Fruit fly (Drosophila melanogaster): ENCODE results near the gene alphaTub85E.

The alphaTub85E gene

DNA sequence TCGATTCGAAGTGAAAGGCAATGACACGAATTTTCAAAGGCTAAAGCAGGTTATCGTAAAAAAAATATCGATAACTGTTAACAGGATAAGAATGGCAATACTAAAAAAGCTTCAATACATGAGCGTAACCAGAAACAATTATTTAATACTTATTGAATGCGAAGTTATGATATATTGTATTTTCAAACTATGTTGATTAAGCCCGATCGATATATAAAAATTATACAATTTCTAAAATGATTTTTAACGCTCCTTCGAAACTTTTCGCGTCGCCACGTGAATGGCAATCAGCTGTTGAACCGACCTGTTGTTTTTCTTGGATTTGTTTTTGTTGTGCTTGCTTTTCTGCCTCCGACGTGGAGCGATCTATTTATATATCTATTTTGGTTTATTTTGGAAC, 23.1 kb upstream of the alphaTub85E start, which contains the start of the genes Alg12 and Rpt3R:
TSS of gene Alg12 (plus strand) at position 305 of the 400 bp plus-strand sequence.
TSS of gene Rpt3R (minus strand) at position 324 of the 400 bp plus-strand sequence.
- TF ChIP-seq CG16813 (GFP tag; IDR thresholded peaks at IDR 0.05; ENCODE audit: partially characterized antibody) (peak; percentile 48; the same call in 2 of the 3 replicates), MBD-R2 (GFP tag; IDR thresholded peaks at IDR 0.05) (peak; percentile 72), crp (GFP tag; optimal IDR thresholded peaks at IDR 0.05) (peak; percentile 28 to 90), trem (tag; optimal IDR thresholded peaks at IDR 0.05) (peak; percentile 36), CG17912 (GFP tag; optimal IDR thresholded peaks at IDR 0.05) (no peak), phol (tag; optimal IDR thresholded peaks at IDR 0.05) (peak; percentile 15), bbx (GFP tag; IDR thresholded peaks at IDR 0.05; ENCODE audit: partially characterized antibody) (peak; percentile 37; the same call in 1 of the 2 replicates), CG2116 (GFP tag; optimal IDR thresholded peaks at IDR 0.05) (peak; percentile 56), lbe (GFP tag; optimal IDR thresholded peaks at IDR 0.05) (no peak), Hsf (GFP tag; optimal IDR thresholded peaks at IDR 0.05) (no peak), CG13287 (GFP tag; IDR thresholded peaks at IDR 0.05; ENCODE audit: partially characterized antibody) (peak; percentile 77), E2f2 (GFP tag; IDR thresholded peaks at IDR 0.05) (peak; percentile 70), btn (GFP tag; optimal IDR thresholded peaks at IDR 0.05) (no peak), CG14965 (GFP tag; optimal IDR thresholded peaks at IDR 0.05; ENCODE audit: borderline replicate concordance) (no peak), Dref (GFP tag; IDR thresholded peaks at IDR 0.05) (peak; percentile 58), amos (GFP tag; IDR thresholded peaks at IDR 0.05; ENCODE audit: partially characterized antibody) (peak; percentile 41; the same call in 1 of the 2 replicates), sna (GFP tag; IDR thresholded peaks at IDR 0.05; ENCODE audit: partially characterized antibody) (peak; percentile 54; the same call in 1 of the 2 replicates), Sin3A (optimal IDR thresholded peaks at IDR 0.05) (peak; percentile 22), vnd (GFP tag; IDR thresholded peaks at IDR 0.05; ENCODE audit: partially characterized antibody) (0 out of 3 replicates have a peak, but pooled peaks have one; percentile 28), ab (GFP tag; optimal IDR thresholded peaks at IDR 0.05) (no peak), unc-4 (GFP tag; IDR thresholded peaks at IDR 0.05; ENCODE audit: partially characterized antibody) (peak; percentile 62), nmo (GFP tag; optimal IDR thresholded peaks at IDR 0.05) (peak; percentile 5), B-H2 (GFP tag; optimal IDR thresholded peaks at IDR 0.05) (no peak), Doc3 (GFP tag; IDR thresholded peaks at IDR 0.05; ENCODE audit: partially characterized antibody) (peak; percentile 70), kah (GFP tag; optimal IDR thresholded peaks at IDR 0.05) (peak; percentile 94), hbn (GFP tag; IDR thresholded peaks at IDR 0.05; ENCODE audit: partially characterized antibody) (peak; percentile 62; the same call in 1 of the 2 replicates), CG9609 (GFP tag; optimal IDR thresholded peaks at IDR 0.05) (no peak), zen2 (GFP tag; IDR thresholded peaks at IDR 0.05; ENCODE audit: partially characterized antibody) (peak; percentile 8; the same call in 1 of the 3 replicates), CG15514 (GFP tag; optimal IDR thresholded peaks at IDR 0.05) (peak; percentile 54), Scr (GFP tag; IDR thresholded peaks at IDR 0.05; ENCODE audit: partially characterized antibody) (peak; percentile 67), slp2 (GFP tag; optimal IDR thresholded peaks at IDR 0.05) (no peak), Oaz (GFP tag; IDR thresholded peaks at IDR 0.05) (no peak), CG2129 (GFP tag; IDR thresholded peaks at IDR 0.05; ENCODE audit: partially characterized antibody) (0 out of 2 replicates have a peak, but pooled peaks have one; percentile 26), Dp (GFP tag; optimal IDR thresholded peaks at IDR 0.05) (peak; percentile 62), CG5953 (GFP tag; IDR thresholded peaks at IDR 0.05) (no peak), CG14860 (GFP tag; IDR thresholded peaks at IDR 0.05; ENCODE audit: partially characterized antibody) (0 out of 3 replicates have a peak, but pooled peaks have one; percentile 30), gfzf (GFP tag; optimal IDR thresholded peaks at IDR 0.05) (no peak), CG14710 (tag; optimal IDR thresholded peaks at IDR 0.05) (peak; percentile 39), BEAF-32 (GFP tag; optimal IDR thresholded peaks at IDR 0.05) (peak; percentile 62), Bgb (GFP tag; IDR thresholded peaks at IDR 0.05; ENCODE audit: partially characterized antibody) (peak; percentile 35; the same call in 1 of the 2 replicates), CG3995 (GFP tag; optimal IDR thresholded peaks at IDR 0.05) (peak; percentile 32), sc (optimal IDR thresholded peaks at IDR 0.05) (no peak), sc (GFP tag; optimal IDR thresholded peaks at IDR 0.05) (no peak), CG10267 (tag; optimal IDR thresholded peaks at IDR 0.05) (peak; percentile 11), pzg (GFP tag; optimal IDR thresholded peaks at IDR 0.05) (peak; percentile 38), stwl (tag; optimal IDR thresholded peaks at IDR 0.05) (peak; percentile 29), CG34224 (GFP tag; IDR thresholded peaks at IDR 0.05; ENCODE audit: partially characterized antibody) (peak; percentile 70)

All from whole organism, embryonic.